Worm (Caenorhabditis elegans): Measurements from ENCODE around the gene arrd-9.

Gene arrd-9

DNA sequence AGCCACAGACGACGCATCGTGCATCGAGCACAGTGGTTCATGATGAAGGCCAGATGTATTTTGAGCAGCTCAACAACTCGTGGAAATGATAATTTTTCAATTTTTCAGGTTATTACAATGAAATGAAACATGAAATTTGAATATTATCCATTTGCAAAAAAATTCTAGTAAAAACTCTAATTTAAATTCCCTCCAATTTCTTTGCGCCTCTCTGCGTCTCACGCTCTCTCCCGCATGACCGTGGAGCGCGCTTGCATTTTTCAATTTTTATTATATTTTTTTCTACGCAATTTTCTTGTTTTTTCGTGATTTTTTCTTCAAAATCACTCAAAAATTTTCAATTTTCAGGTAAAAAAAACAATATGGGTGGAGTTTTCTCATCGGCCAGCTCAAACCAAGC lies 21.3 kb downstream of the arrd-9 start, which contains the start of gene tag-281 (continued):
- no peak for TF ChIP-seq fkh-2 (tag; optimal IDR thresholded peaks at IDR 0.05)
- peak; percentile 90 for TF ChIP-seq nfya-1 (tag; optimal IDR thresholded peaks at IDR 0.05; ENCODE audit: insufficient read depth)
- TF ChIP-seq nhr-67 (tag; optimal IDR thresholded peaks at IDR 0.05) = no peak
- peak; percentile 53 for TF ChIP-seq pqm-1 (tag; optimal IDR thresholded peaks at IDR 0.05)
- TF ChIP-seq unc-62 (GFP tag; optimal IDR thresholded peaks at IDR 0.05) = no peak

DNA sequence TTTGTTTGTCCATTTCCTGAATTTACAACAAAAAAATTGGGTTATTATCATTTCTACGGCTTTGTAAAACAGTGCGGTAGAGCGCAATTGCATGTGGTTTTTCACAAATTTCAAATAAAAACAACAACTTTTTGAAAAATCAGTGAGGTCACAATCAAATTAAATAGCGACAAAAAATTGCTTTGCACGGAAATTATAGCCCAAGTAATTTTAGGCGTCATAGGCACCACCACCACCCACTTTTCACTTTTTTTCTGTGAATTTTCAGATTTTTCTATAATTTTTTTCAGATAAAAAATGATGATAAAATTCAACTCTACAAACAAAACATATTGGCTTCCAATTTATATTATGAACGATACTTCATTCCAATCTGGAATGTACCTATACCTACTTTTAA lies 23.4 kb downstream of the arrd-9 start, which contains the start of gene sre-38:
Gene sre-38, plus strand, starts transcription at position 301 of the 400 bp plus-strand sequence.
- TF ChIP-seq ama-1 (optimal IDR thresholded peaks at IDR 0.05) = no peak
- TF ChIP-seq ztf-11 (tag; optimal IDR thresholded peaks at IDR 0.05) = no peak
- no peak for TF ChIP-seq ceh-82 (tag; optimal IDR thresholded peaks at IDR 0.05)
- TF ChIP-seq egl-5 (tag; optimal IDR thresholded peaks at IDR 0.05) = no peak

DNA sequence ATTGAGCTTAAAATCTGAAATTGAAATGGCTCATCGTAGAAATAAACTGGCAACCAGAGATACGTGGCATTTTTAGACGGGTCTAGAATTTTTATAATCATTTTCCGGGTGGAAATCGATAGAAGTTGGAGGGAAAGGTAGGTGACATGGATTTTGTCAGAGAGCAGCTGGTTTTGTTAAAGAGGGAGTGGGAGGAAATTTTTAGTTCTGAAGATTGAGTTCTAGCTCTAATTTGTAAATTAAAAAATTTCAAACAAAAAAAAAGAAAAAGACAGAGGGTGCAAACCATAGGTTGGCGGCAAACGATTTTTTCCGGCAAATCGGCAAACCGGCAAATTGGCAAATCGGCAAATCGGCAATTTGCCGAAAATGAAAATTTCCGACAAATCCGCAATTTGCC lies 24.1 kb downstream of the arrd-9 start, which contains the start of gene sre-32:
Gene sre-32, minus strand, starts transcription at position 101 of the 400 bp plus-strand sequence.
- TF ChIP-seq nhr-23 (tag; optimal IDR thresholded peaks at IDR 0.05) = no peak
- TF ChIP-seq nhr-12 (tag; optimal IDR thresholded peaks at IDR 0.05) = no peak
- no peak for TF ChIP-seq zag-1 (tag; optimal IDR thresholded peaks at IDR 0.05)
- TF ChIP-seq nfya-1 (tag; optimal IDR thresholded peaks at IDR 0.05; ENCODE audit: insufficient read depth) = no peak
- TF ChIP-seq ceh-16 (tag; optimal IDR thresholded peaks at IDR 0.05) = no peak
- TF ChIP-seq ceh-28 (tag; optimal IDR thresholded peaks at IDR 0.05) = no peak
- TF ChIP-seq nhr-77 (tag; optimal IDR thresholded peaks at IDR 0.05) = no peak
- TF ChIP-seq nhr-11 (tag; optimal IDR thresholded peaks at IDR 0.05) = no peak
- TF ChIP-seq ztf-11 (tag; optimal IDR thresholded peaks at IDR 0.05) = no peak
- TF ChIP-seq egl-5 (tag; optimal IDR thresholded peaks at IDR 0.05) = no peak
- TF ChIP-seq hmg-11 (tag; optimal IDR thresholded peaks at IDR 0.05) = no peak
- no peak for TF ChIP-seq jun-1 (tag; optimal IDR thresholded peaks at IDR 0.05)
- no peak for TF ChIP-seq mml-1 (tag; optimal IDR thresholded peaks at IDR 0.05)
- no peak for TF ChIP-seq mdl-1 (tag; optimal IDR thresholded peaks at IDR 0.05)
- no peak for TF ChIP-seq elt-2 (tag; optimal IDR thresholded peaks at IDR 0.05)
- TF ChIP-seq ztf-4 (tag; optimal IDR thresholded peaks at IDR 0.05) = no peak
- TF ChIP-seq lin-15B (tag; optimal IDR thresholded peaks at IDR 0.05) = no peak
- no peak for TF ChIP-seq skn-1 (tag; optimal IDR thresholded peaks at IDR 0.05)

DNA sequence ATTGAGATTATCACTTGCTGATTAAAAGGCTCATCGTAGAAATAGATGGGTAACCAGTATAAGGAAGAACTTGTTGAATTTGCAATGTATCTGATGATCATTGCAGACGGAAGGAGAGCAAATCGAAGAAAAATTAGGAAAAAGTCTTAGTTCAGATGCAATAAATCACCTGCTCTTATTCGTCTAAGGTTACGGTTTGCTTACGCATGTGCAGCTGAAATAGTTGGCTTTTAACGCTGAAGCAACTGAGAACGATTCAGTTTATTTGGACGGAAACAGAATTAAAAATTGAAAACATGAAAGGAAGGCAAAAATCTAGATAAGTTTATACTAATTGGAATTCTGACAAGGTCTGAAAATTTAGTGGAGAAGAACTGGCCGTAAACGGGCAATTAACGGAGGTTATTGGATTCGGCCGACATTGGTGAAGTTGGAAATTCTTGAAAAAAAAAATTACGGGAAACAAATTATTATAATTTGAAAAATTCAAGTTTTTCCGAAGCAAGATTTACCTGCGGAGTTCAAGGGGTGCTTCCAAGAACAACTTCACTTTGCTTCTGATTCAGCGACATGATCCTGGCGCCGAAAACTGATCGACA lies 27.9 kb downstream of the arrd-9 start, which contains the start of the genes sre-35 and sre-33:
Gene sre-35, minus strand, starts transcription at position 101 of the 599 bp plus-strand sequence.
Gene sre-33, plus strand, starts transcription at position 549 of the 599 bp plus-strand sequence.
- TF ChIP-seq nhr-25 (tag; optimal IDR thresholded peaks at IDR 0.05) (no peak), skn-1 (tag; optimal IDR thresholded peaks at IDR 0.05) (no peak), unc-39 (tag; optimal IDR thresholded peaks at IDR 0.05) (no peak), lin-39 (tag; optimal IDR thresholded peaks at IDR 0.05) (no peak), jun-1 (tag; optimal IDR thresholded peaks at IDR 0.05) (no peak), nhr-23 (tag; optimal IDR thresholded peaks at IDR 0.05) (no peak), nhr-43 (tag; optimal IDR thresholded peaks at IDR 0.05; ENCODE audit: poor library complexity, severe bottlenecking) (no peak), nhr-237 (tag; optimal IDR thresholded peaks at IDR 0.05) (no peak), ztf-4 (tag; optimal IDR thresholded peaks at IDR 0.05) (no peak), zag-1 (tag; optimal IDR thresholded peaks at IDR 0.05) (no peak), elt-2 (tag; optimal IDR thresholded peaks at IDR 0.05) (no peak), sea-2 (GFP tag; optimal IDR thresholded peaks at IDR 0.05) (no peak), ztf-11 (tag; optimal IDR thresholded peaks at IDR 0.05) (no peak), pha-4 (tag; optimal IDR thresholded peaks at IDR 0.05) (no peak), tbx-2 (tag; optimal IDR thresholded peaks at IDR 0.05) (no peak), R02D3.7 (tag; optimal IDR thresholded peaks at IDR 0.05) (no peak), nhr-28 (tag; optimal IDR thresholded peaks at IDR 0.05) (no peak)

DNA sequence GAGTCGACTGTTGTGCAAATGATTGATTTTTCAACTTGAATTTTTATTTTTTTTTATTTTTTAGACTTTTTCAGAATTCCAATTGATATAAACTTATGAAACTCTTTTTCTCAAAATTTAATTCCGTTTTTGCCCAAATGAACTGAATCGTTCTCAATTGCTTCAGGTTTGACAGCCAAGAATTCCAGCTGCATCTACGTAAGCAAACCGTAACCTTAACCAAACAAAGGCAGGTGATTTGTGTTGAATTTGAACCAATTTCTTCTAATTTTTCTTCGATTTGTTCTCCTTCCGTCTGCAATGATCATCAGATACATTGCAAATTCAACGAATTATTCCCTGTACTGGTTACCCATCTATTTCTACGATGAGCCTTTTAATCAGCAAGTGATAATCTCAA lies 30.9 kb downstream of the arrd-9 start, which contains the start of gene sre-34:
Gene sre-34, plus strand, starts transcription at position 301 of the 400 bp plus-strand sequence.
- TF ChIP-seq pha-4 (tag; optimal IDR thresholded peaks at IDR 0.05) (no peak), nhr-28 (tag; optimal IDR thresholded peaks at IDR 0.05) (no peak), ama-1 (optimal IDR thresholded peaks at IDR 0.05) (no peak), ceh-16 (tag; optimal IDR thresholded peaks at IDR 0.05) (no peak), egl-27 (tag; optimal IDR thresholded peaks at IDR 0.05) (no peak), fkh-2 (tag; optimal IDR thresholded peaks at IDR 0.05) (no peak), tbx-2 (tag; optimal IDR thresholded peaks at IDR 0.05) (no peak), lsy-12 (tag; optimal IDR thresholded peaks at IDR 0.05) (no peak), nhr-25 (tag; optimal IDR thresholded peaks at IDR 0.05) (no peak), elt-3 (tag; optimal IDR thresholded peaks at IDR 0.05) (no peak), unc-62 (GFP tag; optimal IDR thresholded peaks at IDR 0.05) (no peak), skn-1 (tag; optimal IDR thresholded peaks at IDR 0.05) (no peak), nhr-76 (tag; optimal IDR thresholded peaks at IDR 0.05) (no peak), elt-1 (tag; optimal IDR thresholded peaks at IDR 0.05) (no peak)
